Fruit fly (Drosophila melanogaster) whole organism: ENCODE measurements around the gene Ugt36E1.

Experiments
- CG8478 ChIP-seq: fragments of >200 bp; optimal IDR thresholded peaks from 2 replicates; lab custom pipeline; 2018; ENCODE audit warnings: inconsistent platforms
- Dll ChIP-seq: fragments of >200 bp; optimal IDR thresholded peaks from 2 replicates; lab custom pipeline; 2017
- EcR ChIP-seq, 2 experiments: fragments of >200 bp; optimal IDR thresholded peaks; 2 replicates each; lab custom pipeline; 2017; ENCODE audit warnings: missing biosample characterization in 2 of 2, missing genetic modification characterization in 2 of 2, missing genetic modification reagents in 2 of 2
- pan ChIP-seq: fragments of >200 bp; optimal IDR thresholded peaks from 2 replicates; lab custom pipeline; 2017
- psq ChIP-seq: fragments of >200 bp; optimal IDR thresholded peaks from 2 replicates; lab custom pipeline; 2017
- usp ChIP-seq: fragments of >200 bp; optimal IDR thresholded peaks from 2 replicates; lab custom pipeline; 2017; ENCODE audit warnings: missing biosample characterization, missing genetic modification characterization, mixed read lengths

Ugt36E1 gene

dm6 chr2L:18792806-18793205, 33.8 kb upstream of the Ugt36E1 start, which contains the start of gene ham:
Gene ham, minus strand, starts transcription at chr2L:18792906.
- TF ChIP-seq psq, result no peak
- no peak for TF ChIP-seq usp (GFP tag; lab: Kevin White, UChicago)
- TF ChIP-seq pan (lab: Kevin White, UChicago), result no peak
- no peak for TF ChIP-seq Dll
- no peak for TF ChIP-seq CG8478 (lab: Kevin White, UChicago)
- TF ChIP-seq EcR (GFP tag; optimal IDR thresholded peaks at IDR 0.05; lab: Kevin White, UChicago), result no peak

- no peak for TF ChIP-seq usp (GFP tag; lab: Kevin White, UChicago)
- TF ChIP-seq CG8478 (lab: Kevin White, UChicago), result no peak
- no peak for TF ChIP-seq pan (lab: Kevin White, UChicago)
- no peak for TF ChIP-seq EcR (GFP tag; optimal IDR thresholded peaks at IDR 0.05; lab: Kevin White, UChicago)
- TF ChIP-seq psq, result no peak
- no peak for TF ChIP-seq Dll
Measured at dm6 chr2L:18793243-18793642, 33.3 kb upstream of the Ugt36E1 start.

- TF ChIP-seq usp (GFP tag; lab: Kevin White, UChicago) (no peak), Dll (peak; percentile 87)
Measured at dm6 chr2L:18795917-18796402, 30.6 kb upstream of the Ugt36E1 start.

dm6 chr2L:18796446-18796845, 30.1 kb upstream of the Ugt36E1 start:
- TF ChIP-seq psq (no peak), Dll (no peak), usp (GFP tag; lab: Kevin White, UChicago) (no peak), pan (lab: Kevin White, UChicago) (no peak), EcR (GFP tag; optimal IDR thresholded peaks at IDR 0.05; lab: Kevin White, UChicago) (no peak), CG8478 (lab: Kevin White, UChicago) (no peak)

dm6 chr2L:18801704-18802103, 24.9 kb upstream of the Ugt36E1 start:
- TF ChIP-seq pan (lab: Kevin White, UChicago) (no peak), usp (GFP tag; lab: Kevin White, UChicago) (no peak), CG8478 (lab: Kevin White, UChicago) (no peak), Dll (no peak), psq (no peak), EcR (GFP tag; optimal IDR thresholded peaks at IDR 0.05; lab: Kevin White, UChicago) (no peak)

- no peak for TF ChIP-seq Dll
Measured at dm6 chr2L:18805247-18805636, 21.3 kb upstream of the Ugt36E1 start, which contains the start of gene CG43814. Gene CG43814, minus strand, starts transcription at chr2L:18805347.

dm6 chr2L:18805637-18806403, 20.8 kb upstream of the Ugt36E1 start:
- TF ChIP-seq EcR (GFP tag; optimal IDR thresholded peaks at IDR 0.05; lab: Kevin White, UChicago), result no peak
- no peak for TF ChIP-seq CG8478 (lab: Kevin White, UChicago)
- TF ChIP-seq usp (GFP tag; lab: Kevin White, UChicago), result no peak
- no peak for TF ChIP-seq psq
- TF ChIP-seq pan (lab: Kevin White, UChicago), result no peak
- no peak for TF ChIP-seq Dll

dm6 chr2L:18808754-18809329, 17.7 kb upstream of the Ugt36E1 start:
- TF ChIP-seq Dll, result no peak

- TF ChIP-seq pan (lab: Kevin White, UChicago) (no peak), EcR (GFP tag; optimal IDR thresholded peaks at IDR 0.05; lab: Kevin White, UChicago) (no peak), Dll (no peak), CG8478 (lab: Kevin White, UChicago) (no peak), usp (GFP tag; lab: Kevin White, UChicago) (no peak), psq (no peak)
Measured at dm6 chr2L:18809486-18809885, 17.1 kb upstream of the Ugt36E1 start.

- no peak for TF ChIP-seq psq
- peak; percentile 73 for TF ChIP-seq pan (lab: Kevin White, UChicago)
Measured at dm6 chr2L:18810960-18811642, 15.5 kb upstream of the Ugt36E1 start, which contains the start of the genes CG10570 and CG42502. Gene CG10570, minus strand, starts transcription at chr2L:18811252. Gene CG42502, minus strand, starts transcription at chr2L:18811252.

- TF ChIP-seq usp (GFP tag; lab: Kevin White, UChicago) (no peak), EcR (GFP tag; optimal IDR thresholded peaks at IDR 0.05; lab: Kevin White, UChicago) (no peak), pan (lab: Kevin White, UChicago) (no peak), psq (no peak), CG8478 (lab: Kevin White, UChicago) (no peak), Dll (no peak)
Measured at dm6 chr2L:18812348-18812747, 14.2 kb upstream of the Ugt36E1 start, which contains the start of the genes CG17325 and CG42305. Gene CG17325, plus strand, starts transcription at chr2L:18812648. Gene CG42305, plus strand, starts transcription at chr2L:18812648.

dm6 chr2L:18812755-18813154, 13.8 kb upstream of the Ugt36E1 start:
- no peak for TF ChIP-seq CG8478 (lab: Kevin White, UChicago)
- no peak for TF ChIP-seq Dll
- no peak for TF ChIP-seq psq
- no peak for TF ChIP-seq usp (GFP tag; lab: Kevin White, UChicago)
- no peak for TF ChIP-seq EcR (GFP tag; optimal IDR thresholded peaks at IDR 0.05; lab: Kevin White, UChicago)
- TF ChIP-seq pan (lab: Kevin White, UChicago), result no peak
